Worm (Caenorhabditis elegans): ENCODE data around the gene nlf-1.

The nlf-1 gene

ce11 chrX:1012385-1012866 is 4.9 kb downstream of the nlf-1 start (continued):
- TF ChIP-seq nfyb-1 (GFP tag; IDR thresholded peaks at IDR 0.05) (peak; percentile 80), Y53G8AR.9 (GFP tag; conservative IDR thresholded peaks at IDR 0.05) (peak; percentile 89), B0336.3 (GFP tag; IDR thresholded peaks at IDR 0.05) (peak; percentile 64; the same call in 1 of the 2 replicates), madf-8 (GFP tag; conservative IDR thresholded peaks at IDR 0.05) (no peak), egrh-3 (GFP tag; IDR thresholded peaks at IDR 0.05) (no peak), cebp-2 (GFP tag; IDR thresholded peaks at IDR 0.05) (0 out of 2 replicates have a peak, but pooled peaks have one; percentile 31), F23B12.7 (tag; optimal IDR thresholded peaks at IDR 0.05; ENCODE audit: insufficient read depth) (no peak), lin-35 (GFP tag; optimal IDR thresholded peaks at IDR 0.05) (no peak), B0261.1 (tag; optimal IDR thresholded peaks at IDR 0.05) (no peak), aptf-3 (GFP tag; IDR thresholded peaks at IDR 0.05) (no peak), ztf-26 (tag; optimal IDR thresholded peaks at IDR 0.05) (peak; percentile 36), lin-26 (GFP tag; IDR thresholded peaks at IDR 0.05) (0 out of 2 replicates have a peak, but pooled peaks have one; percentile 31), bed-1 (GFP tag; IDR thresholded peaks at IDR 0.05) (0 out of 2 replicates have a peak, but pooled peaks have one; percentile 13), unc-62 (GFP tag; optimal IDR thresholded peaks at IDR 0.05) (no peak), snpc-1.3 (tag; optimal IDR thresholded peaks at IDR 0.05; ENCODE audit: insufficient read depth) (no peak), mcd-1 (GFP tag; IDR thresholded peaks at IDR 0.05) (0 out of 2 replicates have a peak, but pooled peaks have one; percentile 15), chd-7 (tag; optimal IDR thresholded peaks at IDR 0.05) (peak; percentile 7), ZK185.1 (tag; optimal IDR thresholded peaks at IDR 0.05; ENCODE audit: poor library complexity, severe bottlenecking) (peak; percentile 7), B0035.1 (tag; optimal IDR thresholded peaks at IDR 0.05) (no peak), ccch-3 (GFP tag; optimal IDR thresholded peaks at IDR 0.05) (no peak)

DNA sequence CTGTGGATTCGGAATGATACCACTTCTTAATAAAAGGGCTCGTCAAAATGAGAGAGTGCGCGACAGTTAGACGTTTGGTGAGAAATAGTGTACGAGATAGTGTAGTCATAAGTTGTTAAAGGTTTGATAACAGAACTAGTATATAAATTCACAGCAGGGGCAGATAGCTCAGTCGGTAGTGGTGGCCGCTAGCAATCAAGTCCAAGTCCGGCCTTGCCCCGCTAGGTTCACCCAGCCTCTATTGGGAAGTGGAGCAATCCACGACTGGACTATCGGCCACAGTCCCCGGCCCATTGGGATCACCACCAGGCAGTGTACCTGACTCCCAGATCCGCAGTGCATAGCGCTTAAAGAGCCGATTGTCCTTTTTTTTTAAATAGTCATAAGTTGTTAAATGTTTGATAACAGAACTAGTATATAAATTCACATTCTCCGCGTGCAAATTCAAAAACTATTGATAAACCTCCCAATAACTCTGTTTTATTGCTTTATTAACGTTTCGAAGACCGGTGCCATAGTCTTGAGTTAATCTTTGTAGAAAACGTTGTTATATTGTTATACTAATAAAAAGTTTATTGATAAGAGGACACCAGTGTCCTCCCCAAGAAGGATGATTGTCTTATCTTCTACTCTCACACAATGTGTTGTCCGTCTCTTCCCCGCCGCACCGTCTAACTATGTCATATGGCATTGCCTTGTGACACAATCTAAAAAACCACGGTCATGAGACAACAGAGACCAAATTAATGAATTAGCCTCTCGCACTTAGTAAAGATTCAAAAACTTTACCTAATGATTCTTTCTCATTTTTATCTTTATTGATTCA is 6.5 kb downstream of the nlf-1 start:
- TF ChIP-seq lin-35 (GFP tag; optimal IDR thresholded peaks at IDR 0.05) (no peak), lin-40 (tag; optimal IDR thresholded peaks at IDR 0.05) (peak; percentile 55), dox-1 (GFP tag; IDR thresholded peaks at IDR 0.05) (peak; percentile 13), F39B2.1 (GFP tag; IDR thresholded peaks at IDR 0.05) (no peak), egl-44 (GFP tag; IDR thresholded peaks at IDR 0.05) (peak; percentile 77), nfya-1 (tag; optimal IDR thresholded peaks at IDR 0.05; ENCODE audit: borderline replicate concordance, insufficient read depth) (no peak), ceh-40 (GFP tag; IDR thresholded peaks at IDR 0.05) (no peak), cebp-1 (GFP tag; IDR thresholded peaks at IDR 0.05) (peak; percentile 16; the same call in 1 of the 2 replicates), cebp-1 (tag; optimal IDR thresholded peaks at IDR 0.05) (peak; percentile 46), ekl-4 (GFP tag; IDR thresholded peaks at IDR 0.05) (no peak), him-1 (tag; optimal IDR thresholded peaks at IDR 0.05) (no peak), atf-7 (tag; optimal IDR thresholded peaks at IDR 0.05) (peak; percentile 37), bed-1 (GFP tag; IDR thresholded peaks at IDR 0.05) (no peak), B0261.1 (tag; optimal IDR thresholded peaks at IDR 0.05) (peak; percentile 23), F37B4.10 (GFP tag; IDR thresholded peaks at IDR 0.05) (0 out of 2 replicates have a peak, but pooled peaks have one; percentile 34), let-607 (tag; optimal IDR thresholded peaks at IDR 0.05) (peak in 1 of 2 experiments; percentile 60), tbp1 (GFP tag; optimal IDR thresholded peaks at IDR 0.05) (peak; percentile 62), repo-1 (tag; optimal IDR thresholded peaks at IDR 0.05) (peak; percentile 45), hmg-20 (GFP tag; IDR thresholded peaks at IDR 0.05) (peak; percentile 44; the same call in 1 of the 2 replicates), Y67H2A.10 (GFP tag; conservative IDR thresholded peaks at IDR 0.05) (0 out of 2 replicates have a peak, but pooled peaks have one; percentile 9), C06A6.2 (GFP tag; conservative IDR thresholded peaks at IDR 0.05) (no peak), madf-10 (tag; optimal IDR thresholded peaks at IDR 0.05) (peak; percentile 29), cebp-2 (GFP tag; IDR thresholded peaks at IDR 0.05) (no peak), C17E4.6 (GFP tag; IDR thresholded peaks at IDR 0.05) (no peak), tlf-1 (GFP tag; optimal IDR thresholded peaks at IDR 0.05) (peak; percentile 51), B0336.3 (GFP tag; IDR thresholded peaks at IDR 0.05) (peak; percentile 63), aptf-3 (GFP tag; IDR thresholded peaks at IDR 0.05) (no peak), nhr-27 (tag; optimal IDR thresholded peaks at IDR 0.05) (peak; percentile 50), mes-4 (tag; optimal IDR thresholded peaks at IDR 0.05) (no peak), chd-7 (tag; optimal IDR thresholded peaks at IDR 0.05) (peak; percentile 19), attf-3 (GFP tag; conservative IDR thresholded peaks at IDR 0.05) (no peak)

Measured in whole organism, young adult.